Fruit fly (Drosophila melanogaster): Measurements from ENCODE around the gene pins.

dm6 chr3R:27568545-27568944, 14.1 kb upstream of the pins start:
- TF ChIP-seq CG12219 (GFP tag; optimal IDR thresholded peaks at IDR 0.05) = no peak
- TF ChIP-seq wek (GFP tag; optimal IDR thresholded peaks at IDR 0.05) = no peak
- TF ChIP-seq CG7987 (GFP tag; optimal IDR thresholded peaks at IDR 0.05) = no peak
- TF ChIP-seq caup (GFP tag; optimal IDR thresholded peaks at IDR 0.05; ENCODE audit: severe bottlenecking) = no peak
- no peak for TF ChIP-seq CG30431 (GFP tag; optimal IDR thresholded peaks at IDR 0.05)
- no peak for TF ChIP-seq CG3995 (GFP tag; optimal IDR thresholded peaks at IDR 0.05)
- no peak for TF ChIP-seq ind (GFP tag; optimal IDR thresholded peaks at IDR 0.05)
- no peak for TF ChIP-seq bsh (GFP tag; optimal IDR thresholded peaks at IDR 0.05)
- no peak for TF ChIP-seq CG31224 (GFP tag; IDR thresholded peaks at IDR 0.05)
- TF ChIP-seq emc (GFP tag; optimal IDR thresholded peaks at IDR 0.05) = no peak
- no peak for TF ChIP-seq CG32772 (GFP tag; IDR thresholded peaks at IDR 0.05)
- no peak for TF ChIP-seq maf-S (GFP tag; optimal IDR thresholded peaks at IDR 0.05)
- TF ChIP-seq CG15479 (GFP tag; optimal IDR thresholded peaks at IDR 0.05) = no peak

Measured in whole organism, embryonic.